Fruit fly (Drosophila melanogaster) whole organism, embryonic: ENCODE measurements around the gene CG46303.

Experiments
- Atf-2 ChIP-seq: fragments of 200-800 bp; sonication (Bioruptor generic); optimal IDR thresholded peaks from 2 replicates; lab custom pipeline; 2016; ENCODE audit warnings: missing biosample characterization, missing genetic modification characterization
- Bdp1 ChIP-seq: fragments of 200-800 bp; sonication (Bioruptor generic); optimal IDR thresholded peaks from 3 replicates; lab custom pipeline; 2016; ENCODE audit warnings: missing biosample characterization, missing genetic modification characterization
- Bgb ChIP-seq: fragments of 200-800 bp; sonication (Bioruptor generic); IDR thresholded peaks from 2 replicates; pipeline ENCODE4 v1.3.6; 2022; ENCODE audit warnings: missing biosample characterization, missing genetic modification characterization; ENCODE audit not compliant: partially characterized antibody
- CG10147 ChIP-seq: fragments of 200-800 bp; sonication (Bioruptor generic); optimal IDR thresholded peaks from 2 replicates; lab custom pipeline; 2019; ENCODE audit warnings: missing biosample characterization, mild to moderate bottlenecking, missing genetic modification characterization, moderate library complexity
- CG10209 ChIP-seq: fragments of 200-800 bp; sonication (Bioruptor generic); optimal IDR thresholded peaks from 3 replicates; lab custom pipeline; 2017; ENCODE audit warnings: missing biosample characterization, mild to moderate bottlenecking, missing genetic modification characterization, missing genetic modification reagents
- CG11085 ChIP-seq: fragments of 200-800 bp; sonication (Bioruptor generic); IDR thresholded peaks from 2 replicates; pipeline ENCODE4 v1.3.6; 2022; ENCODE audit warnings: missing biosample characterization, missing genetic modification characterization
- CG12942 ChIP-seq: fragments of 200-800 bp; sonication (Bioruptor generic); optimal IDR thresholded peaks from 3 replicates; lab custom pipeline; 2016; ENCODE audit warnings: missing biosample characterization, missing genetic modification characterization
- CG14860 ChIP-seq: fragments of 200-800 bp; sonication (Bioruptor generic); IDR thresholded peaks from 3 replicates; pipeline ENCODE4 v1.3.6; 2022; ENCODE audit warnings: missing biosample characterization, missing genetic modification characterization; ENCODE audit not compliant: partially characterized antibody
- CG16815 ChIP-seq: fragments of 200-800 bp; sonication (Bioruptor generic); optimal IDR thresholded peaks from 3 replicates; lab custom pipeline; 2017; ENCODE audit warnings: missing biosample characterization, mild to moderate bottlenecking, missing genetic modification characterization
- CG17186 ChIP-seq: fragments of 200-800 bp; sonication (Bioruptor generic); optimal IDR thresholded peaks from 3 replicates; lab custom pipeline; 2017; ENCODE audit warnings: missing biosample characterization, missing genetic modification reagents, missing genetic modification characterization
- CG17568 ChIP-seq: fragments of 200-800 bp; sonication (Bioruptor generic); optimal IDR thresholded peaks from 2 replicates; lab custom pipeline; 2018; ENCODE audit warnings: missing biosample characterization, mild to moderate bottlenecking, missing genetic modification characterization, moderate library complexity
- CG2120 ChIP-seq: fragments of 200-800 bp; sonication (Bioruptor generic); optimal IDR thresholded peaks from 3 replicates; lab custom pipeline; 2016; ENCODE audit warnings: missing biosample characterization, missing genetic modification characterization
- CG30020 ChIP-seq: fragments of 200-800 bp; optimal IDR thresholded peaks from 2 replicates; lab custom pipeline; 2019; ENCODE audit warnings: missing biosample characterization, mild to moderate bottlenecking, missing genetic modification characterization, moderate library complexity
- CG31365 ChIP-seq: fragments of 200-800 bp; sonication (Bioruptor generic); optimal IDR thresholded peaks from 2 replicates; lab custom pipeline; 2018; ENCODE audit warnings: missing biosample characterization, mild to moderate bottlenecking, missing genetic modification characterization
- CG31441 ChIP-seq: fragments of 200-800 bp; sonication (Bioruptor generic); IDR thresholded peaks from 2 replicates; pipeline ENCODE4 v1.3.6; 2022; ENCODE audit warnings: missing biosample characterization, missing genetic modification characterization
- CG33213 ChIP-seq: fragments of 200-800 bp; sonication (Bioruptor generic); optimal IDR thresholded peaks from 3 replicates; lab custom pipeline; 2016; ENCODE audit warnings: missing biosample characterization, missing genetic modification characterization
- CG3726 ChIP-seq: fragments of 200-800 bp; sonication (Bioruptor generic); IDR thresholded peaks from 3 replicates; pipeline ENCODE4, ENCODE4 v1.3.6; 2022; ENCODE audit warnings: missing biosample characterization, missing genetic modification characterization
- CG3838 ChIP-seq: fragments of 200-800 bp; sonication (Bioruptor generic); optimal IDR thresholded peaks from 3 replicates; lab custom pipeline; 2016; ENCODE audit warnings: missing biosample characterization, missing genetic modification characterization
- CG4282 ChIP-seq: fragments of 200-800 bp; sonication (Bioruptor generic); optimal IDR thresholded peaks from 2 replicates; lab custom pipeline; 2016; ENCODE audit warnings: missing biosample characterization, missing genetic modification characterization
- CG4617 ChIP-seq: fragments of 200-800 bp; sonication (Bioruptor generic); optimal IDR thresholded peaks from 3 replicates; lab custom pipeline; 2016; ENCODE audit warnings: missing biosample characterization, missing genetic modification characterization, borderline replicate concordance
- CG6175 ChIP-seq: fragments of 200-800 bp; sonication (Bioruptor generic); IDR thresholded peaks from 3 replicates; pipeline ENCODE4 v1.3.6; 2022; ENCODE audit warnings: missing biosample characterization, missing genetic modification characterization
- CG6272 ChIP-seq: fragments of 200-800 bp; sonication (Bioruptor generic); IDR thresholded peaks from 2 replicates; pipeline ENCODE4 v1.3.6; 2022; ENCODE audit warnings: missing biosample characterization, missing genetic modification characterization
- CG6683 ChIP-seq: fragments of 200-800 bp; sonication (Bioruptor generic); optimal IDR thresholded peaks from 2 replicates; lab custom pipeline; 2017; ENCODE audit warnings: missing biosample characterization, mild to moderate bottlenecking, missing genetic modification characterization, missing genetic modification reagents
- CG6813 ChIP-seq: fragments of 200-800 bp; sonication (Bioruptor generic); optimal IDR thresholded peaks from 2 replicates; lab custom pipeline; 2017; ENCODE audit warnings: missing biosample characterization, missing genetic modification characterization, mild to moderate bottlenecking, moderate library complexity, missing genetic modification reagents
- CG7372 ChIP-seq: fragments of 200-800 bp; sonication (Bioruptor generic); IDR thresholded peaks from 2 replicates; pipeline ENCODE4 v1.3.6; 2022; ENCODE audit warnings: missing biosample characterization, missing genetic modification characterization
- CHES-1-like ChIP-seq: fragments of 200-800 bp; sonication (Bioruptor generic); optimal IDR thresholded peaks from 2 replicates; lab custom pipeline; 2016; ENCODE audit warnings: missing biosample characterization, missing genetic modification characterization
- Dip3 ChIP-seq: fragments of 200-800 bp; sonication (Bioruptor generic); optimal IDR thresholded peaks from 3 replicates; lab custom pipeline; 2016; ENCODE audit warnings: missing biosample characterization, missing genetic modification characterization
- HLH4C ChIP-seq: fragments of 200-800 bp; sonication (Bioruptor generic); IDR thresholded peaks from 3 replicates; pipeline ENCODE4 v1.3.6; 2022; ENCODE audit warnings: missing biosample characterization, missing genetic modification characterization; ENCODE audit not compliant: partially characterized antibody
- Hand ChIP-seq: fragments of 200-800 bp; sonication (Bioruptor generic); optimal IDR thresholded peaks from 2 replicates; lab custom pipeline; 2017; ENCODE audit warnings: mild to moderate bottlenecking, missing biosample characterization, missing genetic modification reagents, missing genetic modification characterization
- HmgZ ChIP-seq: fragments of 200-800 bp; sonication (Bioruptor generic); optimal IDR thresholded peaks from 2 replicates; lab custom pipeline; 2018; ENCODE audit warnings: missing biosample characterization, mild to moderate bottlenecking, missing genetic modification characterization
- Jarid2 ChIP-seq: fragments of 200-800 bp; sonication (Bioruptor generic); optimal IDR thresholded peaks from 3 replicates; lab custom pipeline; 2017; ENCODE audit warnings: mild to moderate bottlenecking, missing biosample characterization, missing genetic modification reagents, missing genetic modification characterization
- Neu2 ChIP-seq: fragments of 200-800 bp; sonication (Bioruptor generic); optimal IDR thresholded peaks from 3 replicates; lab custom pipeline; 2016; ENCODE audit warnings: missing biosample characterization, missing genetic modification characterization, borderline replicate concordance
- Oli ChIP-seq: fragments of 200-800 bp; sonication (Bioruptor generic); optimal IDR thresholded peaks from 2 replicates; lab custom pipeline; 2018; ENCODE audit warnings: missing biosample characterization, mild to moderate bottlenecking, missing genetic modification characterization, moderate library complexity
- Six4 ChIP-seq: fragments of 200-800 bp; sonication (Bioruptor generic); optimal IDR thresholded peaks from 2 replicates; lab custom pipeline; 2016; ENCODE audit warnings: missing biosample characterization, missing genetic modification characterization
- Xbp1 ChIP-seq: fragments of 200-800 bp; sonication (Bioruptor generic); optimal IDR thresholded peaks from 3 replicates; lab custom pipeline; 2016; ENCODE audit warnings: missing biosample characterization, mild to moderate bottlenecking, missing genetic modification characterization
- cas ChIP-seq: fragments of 200-800 bp; sonication (Bioruptor generic); IDR thresholded peaks from 2 replicates; pipeline ENCODE4 v1.3.6; 2022; ENCODE audit warnings: missing biosample characterization, missing genetic modification characterization
- gro ChIP-seq: fragments of 200-800 bp; sonication (Bioruptor generic); optimal IDR thresholded peaks from 2 replicates; lab custom pipeline; 2016; ENCODE audit warnings: missing biosample characterization, missing genetic modification characterization
- gt ChIP-seq: fragments of 200-800 bp; sonication (Bioruptor generic); IDR thresholded peaks from 2 replicates; pipeline ENCODE4 v1.3.6; 2022; ENCODE audit warnings: missing biosample characterization, missing genetic modification characterization
- inv ChIP-seq: fragments of 200-800 bp; sonication (Bioruptor generic); IDR thresholded peaks from 2 replicates; pipeline ENCODE4 v1.3.6; 2022; ENCODE audit warnings: missing biosample characterization, missing genetic modification characterization; ENCODE audit not compliant: partially characterized antibody
- kah ChIP-seq: fragments of 200-800 bp; sonication (Bioruptor generic); optimal IDR thresholded peaks from 2 replicates; lab custom pipeline; 2018; ENCODE audit warnings: missing biosample characterization, mild to moderate bottlenecking, missing genetic modification characterization
- klu ChIP-seq: fragments of 200-800 bp; sonication (Bioruptor generic); IDR thresholded peaks from 2 replicates; pipeline ENCODE4 v1.3.6; 2022; ENCODE audit warnings: missing biosample characterization, missing genetic modification characterization
- p53 ChIP-seq: fragments of 200-800 bp; sonication (Bioruptor generic); optimal IDR thresholded peaks from 2 replicates; lab custom pipeline; 2016; ENCODE audit warnings: missing biosample characterization, missing genetic modification characterization
- sc ChIP-seq, 3 experiments: fragments of >200 bp in 2 of 3; fragments of 200-800 bp in 1 of 3; sonication (Bioruptor generic) in 1 of 3; optimal IDR thresholded peaks; 2 replicates in 2 of 3; 3 replicates in 1 of 3; lab custom pipeline; 2017; ENCODE audit warnings: mild to moderate bottlenecking in 1 of 3, missing biosample characterization in 1 of 3, missing genetic modification characterization in 1 of 3, missing genetic modification reagents in 1 of 3
- sim ChIP-seq: fragments of 200-800 bp; sonication (Bioruptor generic); IDR thresholded peaks from 2 replicates; pipeline ENCODE4 v1.3.6; 2022; ENCODE audit warnings: missing biosample characterization, missing genetic modification characterization
- trem ChIP-seq: fragments of 200-800 bp; optimal IDR thresholded peaks from 3 replicates; lab custom pipeline; 2019; ENCODE audit warnings: missing biosample characterization, mild to moderate bottlenecking, missing genetic modification characterization, moderate library complexity
- unc-4 ChIP-seq: fragments of 200-800 bp; sonication (Bioruptor generic); IDR thresholded peaks from 2 replicates; pipeline ENCODE4 v1.3.6; 2022; ENCODE audit warnings: missing biosample characterization, missing genetic modification characterization; ENCODE audit not compliant: partially characterized antibody
- zfh2 ChIP-seq: fragments of 200-800 bp; sonication (Bioruptor generic); optimal IDR thresholded peaks from 2 replicates; lab custom pipeline; 2016; ENCODE audit warnings: missing biosample characterization, missing genetic modification characterization

Gene CG46303

dm6 chr3R:5789025-5789953 is 32.5 kb upstream of the CG46303 start, which contains the start of the genes Hat1 and Rpn5 (continued):
- TF ChIP-seq inv (GFP tag; lab: Robert Waterston, UW) (peak; percentile 75), CG6175 (no peak), Hand (GFP tag; lab: Kevin White, UChicago) (no peak), klu (GFP tag; lab: Robert Waterston, UW) (peak; percentile 74; the same call in 1 of the 2 replicates), CG10209 (GFP tag; lab: Kevin White, UChicago) (peak; percentile 77), CG3726 (GFP tag; lab: Robert Waterston, UW) (no peak), HmgZ (tag; lab: Kevin White, UChicago) (peak; percentile 83), CG6813 (GFP tag; lab: Kevin White, UChicago) (no peak), CG31441 (peak; percentile 81; the same call in 1 of the 2 replicates), Jarid2 (GFP tag; lab: Kevin White, UChicago) (no peak), Bdp1 (peak; percentile 83), CG6272 (GFP tag; lab: Robert Waterston, UW) (peak; percentile 49), CG4617 (GFP tag; lab: Kevin White, UChicago) (peak; percentile 76), CG17568 (no peak), Neu2 (peak; percentile 74), CG2120 (peak; percentile 96), p53 (GFP tag; lab: Kevin White, UChicago) (peak; percentile 73), CG10147 (GFP tag; lab: Kevin White, UChicago) (peak; percentile 78), CG11085 (peak; percentile 46; the same call in 1 of the 2 replicates), CG6683 (peak; percentile 27), CHES-1-like (GFP tag; lab: Kevin White, UChicago) (peak; percentile 90), Bgb (peak; percentile 62), CG16815 (GFP tag; lab: Kevin White, UChicago) (peak; percentile 85), trem (peak; percentile 30), CG3838 (GFP tag; lab: Kevin White, UChicago) (peak; percentile 59), CG4282 (GFP tag; lab: Kevin White, UChicago) (peak; percentile 91), Six4 (peak; percentile 74), CG17186 (GFP tag; lab: Kevin White, UChicago) (peak; percentile 57), CG30020 (peak; percentile 42), CG12942 (GFP tag; lab: Kevin White, UChicago) (peak; percentile 88), cas (GFP tag; lab: Robert Waterston, UW) (0 out of 2 replicates have a peak, but pooled peaks have one; percentile 21), CG31365 (tag; lab: Kevin White, UChicago) (no peak), CG14860 (GFP tag; lab: Robert Waterston, UW) (peak; percentile 68; the same call in 2 of the 3 replicates), Xbp1 (GFP tag; lab: Kevin White, UChicago) (peak; percentile 90), sc (optimal IDR thresholded peaks at IDR 0.05; lab: Kevin White, UChicago) (no peak), sc (GFP tag; optimal IDR thresholded peaks at IDR 0.05; lab: Kevin White, UChicago) (peak; percentile 63), CG33213 (GFP tag; lab: Kevin White, UChicago) (peak; percentile 76), unc-4 (GFP tag; lab: Robert Waterston, UW) (peak; percentile 76; the same call in 1 of the 2 replicates), Oli (tag; lab: Kevin White, UChicago) (peak; percentile 75), CG7372 (GFP tag; lab: Robert Waterston, UW) (0 out of 2 replicates have a peak, but pooled peaks have one; percentile 50), Atf-2 (GFP tag; lab: Kevin White, UChicago) (peak; percentile 92), kah (GFP tag; lab: Kevin White, UChicago) (no peak), gt (no peak), HLH4C (peak; percentile 64), Dip3 (GFP tag; lab: Kevin White, UChicago) (peak; percentile 90), sim (no peak), gro (GFP tag; lab: Kevin White, UChicago) (peak; percentile 78), zfh2 (peak; percentile 96)
